Worm (Caenorhabditis elegans) whole organism, L4 larva: ENCODE results near the gene R05G9.5.
A peak's percentile ranks its signal among the peaks of the same experiment; 100 is the strongest.

Source experiments
- T20F7.1 ChIP-seq: fragments of 200-800 bp; sonication (Bioruptor generic); optimal IDR thresholded peaks from 2 replicates; lab custom pipeline; 2018; ENCODE audit warnings: mild to moderate bottlenecking, missing genetic modification characterization, missing compliant biosample characterization
- Y105C5A.15 ChIP-seq: fragments of 200-800 bp; sonication (Bioruptor generic); IDR thresholded peaks from 2 replicates; pipeline ENCODE4 v1.3.6; 2022; ENCODE audit warnings: missing genetic modification characterization, missing compliant biosample characterization
- Y48G9A.11 ChIP-seq: fragments of 200-800 bp; sonication (Bioruptor generic); IDR thresholded peaks from 2 replicates; pipeline ENCODE4 v1.3.6; 2022; ENCODE audit warnings: missing genetic modification reagents, missing genetic modification characterization, missing compliant biosample characterization
- ZK337.2 ChIP-seq: fragments of 200-800 bp; sonication (Bioruptor generic); IDR thresholded peaks from 2 replicates; pipeline ENCODE4 v1.3.6; 2022; ENCODE audit warnings: missing genetic modification reagents, missing genetic modification characterization, missing compliant biosample characterization
- aha-1 ChIP-seq: fragments of 150-350 bp; peaks from one replicate; lab custom pipeline; 2014; ENCODE audit warnings: missing biosample characterization, missing genetic modification characterization
- aly-2 ChIP-seq: sonication (generic microtip); optimal IDR thresholded peaks from 2 replicates; lab custom pipeline; 2018; ENCODE audit warnings: missing biosample characterization, missing genetic modification characterization
- arid-1 ChIP-seq: fragments of 200-800 bp; sonication (Bioruptor generic); conservative IDR thresholded peaks from 2 replicates; pipeline ENCODE4 v1.3.6; 2022; ENCODE audit warnings: missing genetic modification reagents, missing genetic modification characterization, missing compliant biosample characterization
- ceh-20 ChIP-seq: fragments of 200-800 bp; sonication (Bioruptor generic); IDR thresholded peaks from 2 replicates; pipeline ENCODE4 v1.3.6; 2022; ENCODE audit warnings: missing genetic modification reagents, missing genetic modification characterization, missing compliant biosample characterization
- ceh-28 ChIP-seq: fragments of 150-350 bp; optimal IDR thresholded peaks from 2 replicates; lab custom pipeline; 2014; ENCODE audit warnings: missing biosample characterization, missing genetic modification reagents, missing genetic modification characterization
- ceh-62 ChIP-seq: sonication (generic microtip); optimal IDR thresholded peaks from 2 replicates; lab custom pipeline; 2017; ENCODE audit warnings: missing biosample characterization, missing genetic modification characterization
- daf-12 ChIP-seq: fragments of 150-350 bp; optimal IDR thresholded peaks from 2 replicates; lab custom pipeline; 2014; ENCODE audit warnings: missing biosample characterization, missing genetic modification reagents, missing genetic modification characterization
- dmd-6 ChIP-seq: fragments of 200-800 bp; sonication (Bioruptor generic); IDR thresholded peaks from 2 replicates; pipeline ENCODE4 v1.3.6; 2022; ENCODE audit warnings: missing genetic modification reagents, missing genetic modification characterization, missing compliant biosample characterization
- duxl-1 ChIP-seq: sonication (generic microtip); optimal IDR thresholded peaks from 2 replicates; lab custom pipeline; 2016; ENCODE audit warnings: mild to moderate bottlenecking, missing genetic modification characterization, moderate library complexity, missing compliant biosample characterization; ENCODE audit not compliant: poor library complexity
- egl-27 ChIP-seq: sonication (generic microtip); optimal IDR thresholded peaks from 3 replicates; lab custom pipeline; 2017; ENCODE audit warnings: missing biosample characterization, missing genetic modification reagents, missing genetic modification characterization
- fkh-10 ChIP-seq: fragments of 150-350 bp; optimal IDR thresholded peaks from 2 replicates; lab custom pipeline; 2014; ENCODE audit warnings: missing biosample characterization, missing genetic modification reagents, missing genetic modification characterization
- fos-1 ChIP-seq: fragments of 150-350 bp; optimal IDR thresholded peaks from 2 replicates; lab custom pipeline; 2014; ENCODE audit warnings: missing biosample characterization, missing genetic modification characterization
- hlh-30 ChIP-seq: sonication (generic microtip); optimal IDR thresholded peaks from 2 replicates; lab custom pipeline; 2017; ENCODE audit warnings: antibody characterized with exemption, mild to moderate bottlenecking, missing genetic modification characterization, missing compliant biosample characterization; ENCODE audit not compliant: insufficient read depth
- hmg-1.1 ChIP-seq: fragments of 200-800 bp; sonication (Bioruptor generic); IDR thresholded peaks from 2 replicates; pipeline ENCODE4 v1.3.6; 2022; ENCODE audit warnings: missing genetic modification reagents, missing genetic modification characterization, missing compliant biosample characterization
- jun-1 ChIP-seq: fragments of 150-350 bp; optimal IDR thresholded peaks from 2 replicates; lab custom pipeline; 2014; ENCODE audit warnings: missing biosample characterization, missing genetic modification reagents, missing genetic modification characterization
- lin-13 ChIP-seq: fragments of 150-350 bp; optimal IDR thresholded peaks from 2 replicates; lab custom pipeline; 2014; ENCODE audit warnings: missing biosample characterization, missing genetic modification reagents, missing genetic modification characterization
- lin-15B ChIP-seq: fragments of 150-350 bp; sonication (generic microtip); optimal IDR thresholded peaks from 3 replicates; lab custom pipeline; 2014; ENCODE audit warnings: missing biosample characterization, missing genetic modification characterization
- lin-38 ChIP-seq: fragments of 200-800 bp; sonication (Bioruptor generic); IDR thresholded peaks from 2 replicates; pipeline ENCODE4 v1.3.6; 2022; ENCODE audit warnings: missing genetic modification reagents, missing genetic modification characterization, missing compliant biosample characterization
- lir-3 ChIP-seq: sonication (generic microtip); optimal IDR thresholded peaks from 2 replicates; lab custom pipeline; 2016; ENCODE audit warnings: mild to moderate bottlenecking, missing genetic modification characterization, missing compliant biosample characterization
- madf-9 ChIP-seq: fragments of 200-800 bp; sonication (Bioruptor generic); conservative IDR thresholded peaks from 2 replicates; pipeline ENCODE4 v1.3.6; 2022; ENCODE audit warnings: missing genetic modification reagents, missing genetic modification characterization, missing compliant biosample characterization
- mdl-1 ChIP-seq, 2 experiments: fragments of 150-350 bp in 1 of 2; sonication (generic microtip) in 1 of 2; optimal IDR thresholded peaks; 2 replicates each; lab custom pipeline; 2014 to 2017; ENCODE audit warnings: missing biosample characterization in 2 of 2, missing genetic modification characterization in 2 of 2
- mdt-29 ChIP-seq: fragments of 200-800 bp; sonication (Bioruptor generic); IDR thresholded peaks from 2 replicates; pipeline ENCODE4 v1.3.6; 2022; ENCODE audit warnings: missing genetic modification reagents, missing genetic modification characterization, missing compliant biosample characterization
- nhr-28 ChIP-seq: fragments of 150-350 bp; optimal IDR thresholded peaks from 2 replicates; lab custom pipeline; 2014; ENCODE audit warnings: missing biosample characterization, missing genetic modification characterization
- nhr-41 ChIP-seq: fragments of 200-800 bp; sonication (Bioruptor generic); IDR thresholded peaks from 2 replicates; pipeline ENCODE4 v1.3.6; 2022; ENCODE audit warnings: missing genetic modification reagents, missing genetic modification characterization, missing compliant biosample characterization
- nhr-42 ChIP-seq: fragments of 200-800 bp; sonication (Bioruptor generic); IDR thresholded peaks from 2 replicates; pipeline ENCODE4 v1.3.6; 2022; ENCODE audit warnings: missing genetic modification characterization, missing compliant biosample characterization
- nhr-6 ChIP-seq: fragments of 150-350 bp; optimal IDR thresholded peaks from 2 replicates; lab custom pipeline; 2014; ENCODE audit warnings: missing biosample characterization, missing genetic modification characterization
- saeg-2 ChIP-seq: fragments of 200-800 bp; sonication (Bioruptor generic); IDR thresholded peaks from 2 replicates; pipeline ENCODE4 v1.3.6; 2022; ENCODE audit warnings: missing genetic modification reagents, missing genetic modification characterization, missing compliant biosample characterization
- snpc-1.2 ChIP-seq: fragments of 200-800 bp; sonication (Bioruptor generic); IDR thresholded peaks from 2 replicates; pipeline ENCODE4 v1.3.6; 2022; ENCODE audit warnings: missing genetic modification reagents, missing genetic modification characterization, missing compliant biosample characterization
- spr-3 ChIP-seq: fragments of 200-800 bp; sonication (Bioruptor generic); optimal IDR thresholded peaks from 2 replicates; lab custom pipeline; 2018; ENCODE audit warnings: mild to moderate bottlenecking, missing genetic modification characterization, missing compliant biosample characterization
- unc-130 ChIP-seq: sonication (generic microtip); optimal IDR thresholded peaks from 2 replicates; lab custom pipeline; 2016; ENCODE audit warnings: missing genetic modification reagents, missing genetic modification characterization, missing compliant biosample characterization
- unc-39 ChIP-seq: sonication (generic microtip); optimal IDR thresholded peaks from 2 replicates; lab custom pipeline; 2017; ENCODE audit warnings: missing biosample characterization, missing genetic modification characterization
- vab-7 ChIP-seq: fragments of 200-800 bp; sonication (Bioruptor generic); IDR thresholded peaks from 2 replicates; pipeline ENCODE4 v1.3.6; 2022; ENCODE audit warnings: missing genetic modification reagents, missing genetic modification characterization, missing compliant biosample characterization
- ztf-7 ChIP-seq: fragments of 150-350 bp; optimal IDR thresholded peaks from 2 replicates; lab custom pipeline; 2014; ENCODE audit warnings: missing biosample characterization, missing genetic modification characterization

R05G9.5 gene

DNA sequence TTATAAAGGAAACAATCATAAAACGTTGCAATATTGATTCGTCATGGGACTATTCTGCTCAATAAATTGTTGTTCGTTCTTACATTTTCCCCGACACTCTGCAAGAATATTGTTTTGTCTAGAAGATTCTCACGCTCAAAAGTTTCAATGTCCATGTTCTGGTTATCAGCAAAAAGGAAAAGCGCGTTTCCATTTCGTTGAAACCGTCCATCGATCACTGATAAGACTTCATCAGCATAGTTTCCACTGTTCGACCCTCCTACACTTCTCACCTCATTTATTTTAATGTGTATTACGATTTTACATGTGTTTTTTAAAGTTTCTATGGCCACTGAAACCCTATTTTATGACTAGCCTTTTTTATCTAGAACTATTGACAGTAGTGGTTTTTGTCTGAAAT lies 20.0 kb upstream of the R05G9.5 start (continued):
- TF ChIP-seq nhr-28 (tag; lab: Kevin White, UChicago) (peak; percentile 31), lin-38 (GFP tag; lab: Robert Waterston, UW) (no peak)
- TF ChIP-seq, all 104 proteins: peak for 9

DNA sequence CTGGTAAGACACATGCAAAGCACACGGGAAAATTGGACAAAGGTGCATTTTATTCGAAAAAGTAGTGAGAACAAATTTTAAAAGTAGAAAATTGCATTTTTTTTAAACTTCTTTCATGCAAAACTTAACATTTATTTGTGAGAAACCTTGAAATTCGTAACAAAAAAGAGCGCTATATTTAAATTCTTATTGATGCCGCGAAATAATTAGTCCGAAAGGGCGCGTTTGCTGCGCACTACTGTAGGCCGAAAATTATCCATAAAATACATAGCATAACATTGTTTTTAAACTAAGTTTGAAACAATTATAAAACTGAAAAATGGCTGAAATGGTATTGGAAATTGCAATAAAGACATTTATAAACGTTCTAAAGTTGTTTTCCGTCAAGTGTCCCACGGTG lies 19.6 kb upstream of the R05G9.5 start:
- TF ChIP-seq daf-12 (tag; lab: Kevin White, UChicago) (no peak), dmd-6 (GFP tag; lab: Robert Waterston, UW) (no peak), unc-130 (peak; percentile 80), ZK337.2 (GFP tag; lab: Robert Waterston, UW) (no peak), ceh-62 (no peak), fos-1 (tag; lab: Kevin White, UChicago) (no peak), mdl-1 (tag; optimal IDR thresholded peaks at IDR 0.05; lab: Kevin White, UChicago) (no peak), snpc-1.2 (GFP tag; lab: Robert Waterston, UW) (no peak), lin-38 (GFP tag; lab: Robert Waterston, UW) (peak; percentile 86), aly-2 (tag; lab: Kevin White, UChicago) (no peak), jun-1 (tag; lab: Kevin White, UChicago) (no peak), spr-3 (GFP tag; lab: Kevin White, UChicago) (no peak), duxl-1 (tag; lab: Kevin White, UChicago) (no peak), ztf-7 (no peak), T20F7.1 (GFP tag; lab: Kevin White, UChicago) (no peak), ceh-28 (tag; lab: Kevin White, UChicago) (no peak), aha-1 (no peak)

- TF ChIP-seq Y105C5A.15 (no peak), egl-27 (tag; lab: Kevin White, UChicago) (no peak), ztf-7 (no peak), lin-15B (tag; lab: Kevin White, UChicago) (no peak), vab-7 (GFP tag; lab: Robert Waterston, UW) (no peak), hlh-30 (tag; lab: Kevin White, UChicago) (no peak), Y48G9A.11 (GFP tag; lab: Robert Waterston, UW) (no peak), nhr-6 (no peak), ceh-28 (tag; lab: Kevin White, UChicago) (no peak), saeg-2 (no peak), unc-39 (tag; lab: Kevin White, UChicago) (no peak), aly-2 (tag; lab: Kevin White, UChicago) (no peak), mdt-29 (GFP tag; lab: Robert Waterston, UW) (no peak)
These were observed 16.2 kb upstream of the R05G9.5 start, which contains the start of gene C56E6.7 for ce11 chrII:6516276-6516675. C56E6.7 (plus strand) TSS chrII:6516576.

DNA sequence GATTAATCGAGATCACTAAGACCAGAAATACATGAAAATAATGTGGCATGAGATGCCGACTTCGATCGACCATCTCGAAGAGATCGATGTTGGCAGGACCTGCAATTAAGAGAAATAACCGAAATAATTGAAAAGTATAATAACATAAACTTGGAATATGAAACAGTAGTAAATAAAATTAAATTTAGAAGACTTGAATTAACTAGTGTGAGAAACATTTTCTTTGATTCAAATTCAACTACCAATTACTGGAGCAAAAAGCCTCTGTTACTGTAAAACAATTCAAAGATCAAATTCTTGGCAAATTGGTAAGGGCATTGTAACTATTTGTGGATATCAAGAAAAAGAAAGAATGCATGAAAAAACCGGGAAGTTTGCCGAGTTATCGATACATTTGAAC lies 13.8 kb upstream of the R05G9.5 start, which contains the start of gene R05G9R.1:
Gene R05G9R.1, minus strand, starts transcription at position 101 of the 400 bp plus-strand sequence.
- TF ChIP-seq lir-3, result no peak
- no peak for TF ChIP-seq unc-130
- TF ChIP-seq jun-1 (tag; lab: Kevin White, UChicago), result no peak
- TF ChIP-seq hmg-1.1 (GFP tag; lab: Robert Waterston, UW), result no peak
- no peak for TF ChIP-seq ceh-20 (GFP tag; lab: Robert Waterston, UW)
- TF ChIP-seq madf-9 (GFP tag; lab: Robert Waterston, UW), result no peak
- no peak for TF ChIP-seq lin-13 (GFP tag; lab: Kevin White, UChicago)
- TF ChIP-seq arid-1 (GFP tag; lab: Robert Waterston, UW), result no peak
- no peak for TF ChIP-seq nhr-42 (GFP tag; lab: Robert Waterston, UW)
- TF ChIP-seq nhr-41 (GFP tag; lab: Robert Waterston, UW), result no peak
- no peak for TF ChIP-seq lin-15B (tag; lab: Kevin White, UChicago)
- no peak for TF ChIP-seq snpc-1.2 (GFP tag; lab: Robert Waterston, UW)
- TF ChIP-seq fkh-10, result no peak
